Fruit fly (Drosophila melanogaster) whole organism, embryonic: ENCODE data around the gene Hph.

Source experiments
- Asciz ChIP-seq: fragments of 200-800 bp; sonication (Bioruptor generic); optimal IDR thresholded peaks from 2 replicates; lab custom pipeline; 2017; ENCODE audit warnings: missing biosample characterization, mild to moderate bottlenecking, missing genetic modification characterization, missing genetic modification reagents
- Atf-2 ChIP-seq: fragments of 200-800 bp; sonication (Bioruptor generic); optimal IDR thresholded peaks from 2 replicates; lab custom pipeline; 2016; ENCODE audit warnings: missing biosample characterization, missing genetic modification characterization
- B-H2 ChIP-seq: fragments of 200-800 bp; sonication (Bioruptor generic); optimal IDR thresholded peaks from 2 replicates; lab custom pipeline; 2018; ENCODE audit warnings: missing biosample characterization, mild to moderate bottlenecking, missing genetic modification characterization
- Bdp1 ChIP-seq: fragments of 200-800 bp; sonication (Bioruptor generic); optimal IDR thresholded peaks from 3 replicates; lab custom pipeline; 2016; ENCODE audit warnings: missing biosample characterization, missing genetic modification characterization
- Blimp-1 ChIP-seq: fragments of 200-800 bp; sonication (Bioruptor generic); optimal IDR thresholded peaks from 3 replicates; lab custom pipeline; 2018; ENCODE audit warnings: missing biosample characterization, missing genetic modification characterization, mild to moderate bottlenecking, moderate library complexity, missing genetic modification reagents
- CG10462 ChIP-seq: fragments of 200-800 bp; sonication (Bioruptor generic); optimal IDR thresholded peaks from 2 replicates; lab custom pipeline; 2016; ENCODE audit warnings: missing biosample characterization, missing genetic modification characterization
- CG10543 ChIP-seq: fragments of 200-800 bp; sonication (Bioruptor generic); optimal IDR thresholded peaks from 3 replicates; lab custom pipeline; 2017; ENCODE audit warnings: missing biosample characterization, mild to moderate bottlenecking, missing genetic modification characterization, moderate library complexity
- CG10979 ChIP-seq: fragments of 200-800 bp; sonication (Bioruptor generic); optimal IDR thresholded peaks from 2 replicates; lab custom pipeline; 2018; ENCODE audit warnings: missing biosample characterization, mild to moderate bottlenecking, missing genetic modification characterization, moderate library complexity
- CG11456 ChIP-seq: fragments of 200-800 bp; sonication (Bioruptor generic); IDR thresholded peaks from 3 replicates; pipeline ENCODE4 v1.3.6; 2022; ENCODE audit warnings: missing biosample characterization, missing genetic modification characterization
- CG14014 ChIP-seq: fragments of 200-800 bp; sonication (Bioruptor generic); IDR thresholded peaks from 2 replicates; pipeline ENCODE4 v1.3.6; 2022; ENCODE audit warnings: missing biosample characterization, missing genetic modification characterization
- CG30020 ChIP-seq: fragments of 200-800 bp; optimal IDR thresholded peaks from 2 replicates; lab custom pipeline; 2019; ENCODE audit warnings: missing biosample characterization, mild to moderate bottlenecking, missing genetic modification characterization, moderate library complexity
- CG3163 ChIP-seq: fragments of 200-800 bp; sonication (Bioruptor generic); optimal IDR thresholded peaks from 3 replicates; lab custom pipeline; 2016; ENCODE audit warnings: missing biosample characterization, missing genetic modification characterization
- CG4282 ChIP-seq: fragments of 200-800 bp; sonication (Bioruptor generic); optimal IDR thresholded peaks from 2 replicates; lab custom pipeline; 2016; ENCODE audit warnings: missing biosample characterization, missing genetic modification characterization
- CG4328 ChIP-seq: fragments of 200-800 bp; sonication (Bioruptor generic); optimal IDR thresholded peaks from 3 replicates; lab custom pipeline; 2017; ENCODE audit warnings: missing biosample characterization, missing genetic modification reagents, missing genetic modification characterization
- CG43689 ChIP-seq: fragments of 200-800 bp; sonication (Bioruptor generic); IDR thresholded peaks from 2 replicates; pipeline ENCODE4 v1.3.6; 2022; ENCODE audit warnings: missing biosample characterization, missing genetic modification characterization
- CG4404 ChIP-seq: fragments of 200-800 bp; sonication (Bioruptor generic); IDR thresholded peaks from 2 replicates; pipeline ENCODE4 v1.3.6; 2022; ENCODE audit warnings: missing biosample characterization, missing genetic modification characterization
- CG4730 ChIP-seq: fragments of 200-800 bp; sonication (Bioruptor generic); IDR thresholded peaks from 2 replicates; pipeline ENCODE4 v1.3.6; 2022; ENCODE audit warnings: missing biosample characterization, missing genetic modification characterization
- CG5953 ChIP-seq: fragments of 200-800 bp; sonication (Bioruptor generic); IDR thresholded peaks from 2 replicates; pipeline ENCODE4 v1.3.6; 2022; ENCODE audit warnings: missing biosample characterization, missing genetic modification characterization
- CG6689 ChIP-seq: fragments of 200-800 bp; sonication (Bioruptor generic); IDR thresholded peaks from 2 replicates; pipeline ENCODE4 v1.3.6; 2022; ENCODE audit warnings: missing biosample characterization, missing genetic modification characterization
- CG6854 ChIP-seq: fragments of 200-800 bp; sonication (Bioruptor generic); optimal IDR thresholded peaks from 3 replicates; lab custom pipeline; 2017; ENCODE audit warnings: missing biosample characterization, mild to moderate bottlenecking, missing genetic modification characterization
- CG7271 ChIP-seq: fragments of 200-800 bp; sonication (Bioruptor generic); optimal IDR thresholded peaks from 2 replicates; lab custom pipeline; 2018; ENCODE audit warnings: missing biosample characterization, mild to moderate bottlenecking, missing genetic modification characterization, moderate library complexity
- CG7357 ChIP-seq: fragments of 200-800 bp; sonication (Bioruptor generic); IDR thresholded peaks from 3 replicates; pipeline ENCODE4 v1.3.6; 2022; ENCODE audit warnings: missing biosample characterization, missing genetic modification characterization
- CG8478 ChIP-seq: fragments of >200 bp; optimal IDR thresholded peaks from 2 replicates; lab custom pipeline; 2018
- CG9876 ChIP-seq: fragments of 200-800 bp; sonication (Bioruptor generic); optimal IDR thresholded peaks from 2 replicates; lab custom pipeline; 2016; ENCODE audit warnings: missing biosample characterization, missing genetic modification characterization
- CHES-1-like ChIP-seq: fragments of 200-800 bp; sonication (Bioruptor generic); optimal IDR thresholded peaks from 2 replicates; lab custom pipeline; 2016; ENCODE audit warnings: missing biosample characterization, missing genetic modification characterization
- Chrac-16 ChIP-seq: fragments of 200-800 bp; sonication (Bioruptor generic); optimal IDR thresholded peaks from 3 replicates; lab custom pipeline; 2016; ENCODE audit warnings: missing biosample characterization, missing genetic modification characterization
- D ChIP-seq, 2 experiments: fragments of 200-800 bp in 1 of 2; fragments of >200 bp in 1 of 2; sonication (Bioruptor generic) in 1 of 2; optimal IDR thresholded peaks; 2 replicates in 1 of 2; 3 replicates in 1 of 2; lab custom pipeline; 2017; ENCODE audit warnings: mild to moderate bottlenecking in 1 of 2, missing biosample characterization in 1 of 2, missing genetic modification characterization in 1 of 2, missing genetic modification reagents in 1 of 2
- Doc2 ChIP-seq: fragments of 200-800 bp; sonication (Bioruptor generic); IDR thresholded peaks from 2 replicates; pipeline ENCODE4 v1.3.6; 2022; ENCODE audit warnings: missing biosample characterization, missing genetic modification characterization
- H2.0 ChIP-seq: fragments of 200-800 bp; sonication (Bioruptor generic); IDR thresholded peaks from 2 replicates; pipeline ENCODE4 v1.3.6; 2022; ENCODE audit warnings: missing biosample characterization, missing genetic modification characterization
- Hr51 ChIP-seq, 2 experiments: fragments of 200-800 bp; sonication (Bioruptor generic); optimal IDR thresholded peaks; 2 replicates in 1 of 2; 3 replicates in 1 of 2; lab custom pipeline; 2016 to 2018; ENCODE audit warnings: missing biosample characterization in 2 of 2, missing genetic modification characterization in 2 of 2, mild to moderate bottlenecking in 1 of 2, moderate library complexity in 1 of 2
- Neu2 ChIP-seq: fragments of 200-800 bp; sonication (Bioruptor generic); optimal IDR thresholded peaks from 3 replicates; lab custom pipeline; 2016; ENCODE audit warnings: missing biosample characterization, missing genetic modification characterization, borderline replicate concordance
- Usf ChIP-seq: fragments of 200-800 bp; sonication (Bioruptor generic); optimal IDR thresholded peaks from 2 replicates; lab custom pipeline; 2017; ENCODE audit warnings: missing genotype, missing biosample characterization, missing genetic modification characterization
- Xbp1 ChIP-seq: fragments of 200-800 bp; sonication (Bioruptor generic); optimal IDR thresholded peaks from 3 replicates; lab custom pipeline; 2016; ENCODE audit warnings: missing biosample characterization, mild to moderate bottlenecking, missing genetic modification characterization
- abd-A ChIP-seq: fragments of 200-800 bp; sonication (Bioruptor generic); optimal IDR thresholded peaks from 3 replicates; lab custom pipeline; 2019; ENCODE audit warnings: missing biosample characterization, mild to moderate bottlenecking, missing genetic modification characterization, moderate library complexity
- az2 ChIP-seq: fragments of 200-800 bp; sonication (Bioruptor generic); optimal IDR thresholded peaks from 3 replicates; lab custom pipeline; 2016; ENCODE audit warnings: missing biosample characterization, missing genetic modification characterization
- bigmax ChIP-seq: fragments of 200-800 bp; sonication (Bioruptor generic); optimal IDR thresholded peaks from 2 replicates; lab custom pipeline; 2018; ENCODE audit warnings: missing biosample characterization, mild to moderate bottlenecking, missing genetic modification characterization
- cad ChIP-seq: fragments of >200 bp; optimal IDR thresholded peaks from 2 replicates; lab custom pipeline; 2017; ENCODE audit warnings: missing biosample characterization, missing genetic modification characterization
- chinmo ChIP-seq: fragments of 200-800 bp; sonication (Bioruptor generic); IDR thresholded peaks from 4 replicates; pipeline ENCODE4 v1.3.6; 2022; ENCODE audit warnings: missing biosample characterization, missing genetic modification characterization; ENCODE audit not compliant: partially characterized antibody
- crp ChIP-seq, 2 experiments: fragments of 200-800 bp; sonication (Bioruptor generic); optimal IDR thresholded peaks; 2 replicates in 1 of 2; 3 replicates in 1 of 2; lab custom pipeline; 2017; ENCODE audit warnings: missing biosample characterization in 2 of 2, missing genetic modification characterization in 2 of 2, mild to moderate bottlenecking in 1 of 2, moderate library complexity in 1 of 2
- en ChIP-seq: fragments of 200-800 bp; sonication (Bioruptor generic); optimal IDR thresholded peaks from 2 replicates; lab custom pipeline; 2016; ENCODE audit warnings: missing biosample characterization, missing genetic modification characterization
- fd64A ChIP-seq: fragments of 200-800 bp; sonication (Bioruptor generic); optimal IDR thresholded peaks from 3 replicates; lab custom pipeline; 2018; ENCODE audit warnings: missing biosample characterization, mild to moderate bottlenecking, missing genetic modification characterization
- ftz-f1 ChIP-seq: fragments of 200-800 bp; sonication (Bioruptor generic); optimal IDR thresholded peaks from 2 replicates; lab custom pipeline; 2016; ENCODE audit warnings: missing biosample characterization, missing genetic modification characterization
- fu2 ChIP-seq: fragments of 200-800 bp; sonication (Bioruptor generic); optimal IDR thresholded peaks from 2 replicates; lab custom pipeline; 2016; ENCODE audit warnings: missing biosample characterization, missing genetic modification characterization
- gcm ChIP-seq: fragments of 200-800 bp; sonication (Bioruptor generic); optimal IDR thresholded peaks from 2 replicates; lab custom pipeline; 2019; ENCODE audit warnings: missing biosample characterization, mild to moderate bottlenecking, missing genetic modification characterization, moderate library complexity
- hth ChIP-seq: fragments of >200 bp; optimal IDR thresholded peaks from 2 replicates; lab custom pipeline; 2017; ENCODE audit warnings: inconsistent platforms
- kni ChIP-seq: fragments of 200-800 bp; sonication (Bioruptor generic); optimal IDR thresholded peaks from 3 replicates; lab custom pipeline; 2017; ENCODE audit warnings: mild to moderate bottlenecking, missing biosample characterization, missing genetic modification reagents, missing genetic modification characterization
- psq ChIP-seq: fragments of 200-800 bp; sonication (Bioruptor generic); optimal IDR thresholded peaks from 2 replicates; lab custom pipeline; 2017; ENCODE audit warnings: missing biosample characterization, missing genetic modification characterization
- slou ChIP-seq: fragments of 200-800 bp; sonication (Bioruptor generic); optimal IDR thresholded peaks from 3 replicates; lab custom pipeline; 2016; ENCODE audit warnings: missing biosample characterization, missing genetic modification characterization
- sr ChIP-seq: fragments of 200-800 bp; sonication (Bioruptor generic); IDR thresholded peaks from 3 replicates; pipeline ENCODE4 v1.3.6; 2022; ENCODE audit warnings: missing biosample characterization, missing genetic modification characterization
- vvl ChIP-seq: fragments of 200-800 bp; sonication (Bioruptor generic); IDR thresholded peaks from 2 replicates; pipeline ENCODE4 v1.3.6; 2022; ENCODE audit warnings: missing biosample characterization, missing genetic modification characterization
- zf30C ChIP-seq: fragments of 200-800 bp; sonication (Bioruptor generic); optimal IDR thresholded peaks from 3 replicates; lab custom pipeline; 2018; ENCODE audit warnings: missing biosample characterization, mild to moderate bottlenecking, missing genetic modification characterization
- zfh1 ChIP-seq: fragments of 200-800 bp; sonication (Bioruptor generic); IDR thresholded peaks from 3 replicates; pipeline ENCODE4 v1.3.6; 2022; ENCODE audit warnings: missing biosample characterization, missing genetic modification characterization

The Hph gene

dm6 chr3R:5217278-5217714 lies 39.5 kb upstream of the Hph start, which contains the start of gene cno (continued):
- no peak for TF ChIP-seq D (optimal IDR thresholded peaks at IDR 0.05; lab: Kevin White, UChicago)
- TF ChIP-seq D (GFP tag; optimal IDR thresholded peaks at IDR 0.05; lab: Kevin White, UChicago): no peak
- TF ChIP-seq CG43689 (GFP tag; lab: Robert Waterston, UW): no peak
- no peak for TF ChIP-seq CG4328
- TF ChIP-seq Hr51 (GFP tag; optimal IDR thresholded peaks at IDR 0.05; lab: Kevin White, UChicago): no peak
- no peak for TF ChIP-seq slou (GFP tag; lab: Kevin White, UChicago)
- TF ChIP-seq CG7357 (GFP tag; lab: Robert Waterston, UW): no peak
- TF ChIP-seq ftz-f1 (GFP tag; lab: Kevin White, UChicago): no peak
- peak; percentile 12 for TF ChIP-seq gcm
- TF ChIP-seq CG4404 (GFP tag; lab: Robert Waterston, UW): no peak
- TF ChIP-seq CG4282: no peak
- no peak for TF ChIP-seq CG10462 (GFP tag; lab: Kevin White, UChicago)
- no peak for TF ChIP-seq abd-A (tag; lab: Kevin White, UChicago)
- TF ChIP-seq CG9876 (GFP tag; lab: Kevin White, UChicago): no peak
- no peak for TF ChIP-seq az2 (GFP tag; lab: Kevin White, UChicago)
- peak; percentile 7 for TF ChIP-seq CG3163 (GFP tag; lab: Kevin White, UChicago)
- no peak for TF ChIP-seq crp (GFP tag; optimal IDR thresholded peaks at IDR 0.05; lab: Kevin White, UChicago)
- no peak for TF ChIP-seq kni
- TF ChIP-seq sr (GFP tag; lab: Robert Waterston, UW): no peak
- no peak for TF ChIP-seq en (GFP tag; lab: Kevin White, UChicago)
- no peak for TF ChIP-seq fu2 (GFP tag; lab: Kevin White, UChicago)
- no peak for TF ChIP-seq zf30C
- no peak for TF ChIP-seq CG4730 (GFP tag; lab: Robert Waterston, UW)
- TF ChIP-seq chinmo (GFP tag; lab: Robert Waterston, UW): no peak
- no peak for TF ChIP-seq Xbp1 (GFP tag; lab: Kevin White, UChicago)
- no peak for TF ChIP-seq CG11456 (GFP tag; lab: Robert Waterston, UW)
- TF ChIP-seq CHES-1-like: peak; percentile 28
- TF ChIP-seq CG5953 (GFP tag; lab: Robert Waterston, UW): no peak
- TF ChIP-seq hth (lab: Kevin White, UChicago): no peak
- no peak for TF ChIP-seq Chrac-16 (GFP tag; lab: Kevin White, UChicago)
- no peak for TF ChIP-seq CG10979 (tag; lab: Kevin White, UChicago)
- TF ChIP-seq B-H2 (GFP tag; lab: Kevin White, UChicago): peak; percentile 26
- TF ChIP-seq cad: no peak
- TF ChIP-seq psq (GFP tag; lab: Kevin White, UChicago): no peak
- TF ChIP-seq Atf-2 (GFP tag; lab: Kevin White, UChicago): no peak
- no peak for TF ChIP-seq CG6854 (GFP tag; lab: Kevin White, UChicago)
- TF ChIP-seq CG10543 (GFP tag; lab: Kevin White, UChicago): peak; percentile 33
- TF ChIP-seq Neu2: no peak
- TF ChIP-seq CG8478: no peak
- TF ChIP-seq vvl (GFP tag; lab: Robert Waterston, UW): peak; percentile 35; the same call in 1 of the 2 replicates
- no peak for TF ChIP-seq Blimp-1 (GFP tag; lab: Kevin White, UChicago)
- TF ChIP-seq Doc2 (GFP tag; lab: Robert Waterston, UW): no peak
- peak; percentile 55 for TF ChIP-seq CG7271 (tag; lab: Kevin White, UChicago)
- no peak for TF ChIP-seq H2.0 (GFP tag; lab: Robert Waterston, UW)
- no peak for TF ChIP-seq CG6689 (GFP tag; lab: Robert Waterston, UW)
- no peak for TF ChIP-seq Bdp1
- peak; percentile 37; the same call in 1 of the 3 replicates for TF ChIP-seq zfh1 (GFP tag; lab: Robert Waterston, UW)
- no peak for TF ChIP-seq Asciz (GFP tag; lab: Kevin White, UChicago)
- TF ChIP-seq bigmax (GFP tag; lab: Kevin White, UChicago): no peak
- TF ChIP-seq CG30020 (tag; lab: Kevin White, UChicago): no peak
- peak; percentile 28 for TF ChIP-seq fd64A (GFP tag; lab: Kevin White, UChicago)
- TF ChIP-seq Usf: no peak
- TF ChIP-seq CG14014 (GFP tag; lab: Robert Waterston, UW): no peak
